Worm (Caenorhabditis elegans) whole organism, L1 larva: ENCODE data around the gene C13G3.12.

Experiments used
- aha-1 ChIP-seq: fragments of 150-350 bp; optimal IDR thresholded peaks from 2 replicates; lab custom pipeline; 2014; ENCODE audit warnings: missing biosample characterization, missing genetic modification characterization
- ama-1 ChIP-seq: fragments of 150-350 bp; optimal IDR thresholded peaks from 2 replicates; lab custom pipeline; 2014
- ceh-82 ChIP-seq, 3 experiments: fragments of 150-350 bp in 1 of 3; sonication (generic microtip) in 2 of 3; optimal IDR thresholded peaks; 2 replicates each; lab custom pipeline; 2014 to 2017; ENCODE audit warnings: missing biosample characterization in 3 of 3, missing genetic modification characterization in 3 of 3
- ceh-90 ChIP-seq: sonication (generic microtip); optimal IDR thresholded peaks from 2 replicates; lab custom pipeline; 2016; ENCODE audit warnings: missing genetic modification characterization, missing compliant biosample characterization
- fkh-10 ChIP-seq: sonication (generic microtip); optimal IDR thresholded peaks from 2 replicates; lab custom pipeline; 2017; ENCODE audit warnings: missing biosample characterization, missing genetic modification reagents, missing genetic modification characterization
- lsy-2 ChIP-seq, 2 experiments: fragments of 150-350 bp; optimal IDR thresholded peaks; 2 replicates each; lab custom pipeline; 2014; ENCODE audit warnings: missing biosample characterization in 2 of 2, missing genetic modification characterization in 2 of 2
- mef-2 ChIP-seq: fragments of 150-350 bp; optimal IDR thresholded peaks from 2 replicates; lab custom pipeline; 2014; ENCODE audit warnings: missing biosample characterization, missing genetic modification characterization
- pqm-1 ChIP-seq: sonication (generic microtip); optimal IDR thresholded peaks from 3 replicates; lab custom pipeline; 2017; ENCODE audit warnings: missing biosample characterization, missing genetic modification characterization

DNA sequence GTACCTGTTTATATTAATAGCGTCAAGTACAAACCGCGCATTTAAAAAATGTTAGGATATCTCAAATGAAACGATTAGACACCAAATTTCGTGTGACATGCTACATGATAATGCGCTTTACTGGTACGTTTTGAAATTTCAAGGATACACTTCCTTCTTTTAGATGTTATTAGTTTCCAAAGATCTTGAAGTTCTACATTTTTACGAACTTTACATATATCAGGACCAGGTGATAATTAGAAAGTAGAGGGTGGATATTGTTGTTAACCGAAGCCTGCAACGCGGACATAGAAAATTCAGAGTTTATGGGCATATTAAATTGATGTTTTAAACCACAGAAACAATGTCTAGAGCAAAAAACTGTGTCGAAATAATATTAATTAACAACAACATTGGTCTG lies 9.5 kb downstream of the C13G3.12 start:
- TF ChIP-seq lsy-2 (tag; optimal IDR thresholded peaks at IDR 0.05; lab: Kevin White, UChicago): no peak
- TF ChIP-seq aha-1 (tag; lab: Kevin White, UChicago): no peak
- TF ChIP-seq fkh-10 (GFP tag; lab: Kevin White, UChicago): no peak
- TF ChIP-seq ceh-82 (tag; optimal IDR thresholded peaks at IDR 0.05; lab: Kevin White, UChicago): no peak
- TF ChIP-seq mef-2 (tag; lab: Kevin White, UChicago): no peak
- TF ChIP-seq ceh-90 (tag; lab: Kevin White, UChicago): no peak
- no peak for TF ChIP-seq ama-1 (lab: Kevin White, UChicago)
- TF ChIP-seq pqm-1 (tag; lab: Kevin White, UChicago): no peak
